Worm (Caenorhabditis elegans): ENCODE results near the gene nxf-2.

DNA sequence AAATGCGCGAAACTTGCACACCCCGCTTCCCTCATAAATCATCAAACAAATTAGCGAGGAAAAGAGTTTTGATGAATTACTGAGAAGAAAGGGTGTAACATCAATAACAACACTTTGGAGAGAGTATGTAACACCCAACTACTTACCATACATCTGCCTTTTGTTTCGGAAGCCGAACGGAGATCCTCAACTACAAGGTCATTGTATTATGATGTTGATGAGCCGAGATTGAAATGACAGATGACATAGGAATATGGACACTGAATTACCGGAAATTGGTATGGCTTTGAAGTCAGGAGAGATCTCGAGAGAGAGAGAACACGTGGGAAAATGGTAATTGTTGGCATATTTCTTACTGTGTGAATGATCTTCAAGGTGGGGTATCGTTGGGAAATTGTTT, 8.4 kb upstream of the nxf-2 start:
- TF ChIP-seq snpc-1.3 (tag; optimal IDR thresholded peaks at IDR 0.05; ENCODE audit: insufficient read depth) (no peak), K11D2.4 (GFP tag; IDR thresholded peaks at IDR 0.05) (no peak), ama-1 (optimal IDR thresholded peaks at IDR 0.05) (no peak), ama-1 (GFP tag; optimal IDR thresholded peaks at IDR 0.05) (no peak), snpc-4 (GFP tag; optimal IDR thresholded peaks at IDR 0.05) (no peak), snpc-4 (tag; optimal IDR thresholded peaks at IDR 0.05) (no peak), lin-35 (GFP tag; optimal IDR thresholded peaks at IDR 0.05) (no peak), Y56A3A.18 (GFP tag; IDR thresholded peaks at IDR 0.05) (no peak), Y95B8A.8 (GFP tag; IDR thresholded peaks at IDR 0.05) (no peak)
